Worm (Caenorhabditis elegans): ENCODE results near the gene K07B1.4.
A peak's percentile ranks its signal among the peaks of the same experiment; 100 is the strongest.

DNA sequence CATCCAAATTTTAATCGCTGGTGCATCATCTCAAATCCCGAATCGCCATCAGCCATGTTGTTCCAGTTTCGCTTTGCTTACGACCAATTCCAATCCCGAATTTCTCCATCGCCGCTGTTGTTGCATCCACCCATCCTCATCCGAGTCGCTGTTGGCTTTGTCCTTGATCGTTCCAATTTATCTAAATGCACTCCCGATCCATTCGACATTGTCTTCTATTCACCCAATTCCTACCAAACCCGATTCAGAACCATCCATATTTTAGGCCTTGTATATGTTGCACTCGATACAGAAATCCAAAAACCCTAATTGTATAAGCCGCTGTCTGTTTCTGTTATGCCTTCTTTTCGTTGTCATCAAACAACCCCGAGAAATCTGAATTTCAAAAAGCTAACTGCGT, 11.5 kb downstream of the K07B1.4 start:
- TF ChIP-seq flt-1 (GFP tag; IDR thresholded peaks at IDR 0.05), result no peak
- no peak for TF ChIP-seq ref-1 (GFP tag; conservative IDR thresholded peaks at IDR 0.05)
- 0 out of 2 replicates have a peak, but pooled peaks have one; percentile 8 for TF ChIP-seq tab-1 (GFP tag; IDR thresholded peaks at IDR 0.05)
- TF ChIP-seq med-1 (GFP tag; optimal IDR thresholded peaks at IDR 0.05; ENCODE audit: insufficient read depth), result no peak
- no peak; the same call in 1 of the 2 replicates for TF ChIP-seq ztf-23 (GFP tag; IDR thresholded peaks at IDR 0.05)
- no peak for TF ChIP-seq cog-1 (tag; optimal IDR thresholded peaks at IDR 0.05)
- TF ChIP-seq T22C8.4 (GFP tag; IDR thresholded peaks at IDR 0.05), result no peak
- TF ChIP-seq klf-2 (GFP tag; conservative IDR thresholded peaks at IDR 0.05), result no peak

Data from whole organism, midembryonic.